Worm (Caenorhabditis elegans) whole organism, young adult: ENCODE measurements around the gene srp-2.

Experiments used
- B0035.1 ChIP-seq: sonication (generic microtip); optimal IDR thresholded peaks from 2 replicates; lab custom pipeline; 2016; ENCODE audit warnings: missing genetic modification characterization, mild to moderate bottlenecking, missing compliant biosample characterization, missing genotype, missing genetic modification reagents
- F52B5.7 ChIP-seq: sonication (generic microtip); optimal IDR thresholded peaks from 2 replicates; lab custom pipeline; 2016; ENCODE audit warnings: mild to moderate bottlenecking, missing genetic modification characterization, missing compliant biosample characterization
- F57C9.4 ChIP-seq: sonication (generic microtip); optimal IDR thresholded peaks from 2 replicates; lab custom pipeline; 2017; ENCODE audit warnings: mild to moderate bottlenecking, missing genetic modification characterization, missing compliant biosample characterization
- T07F8.4 ChIP-seq: sonication (generic microtip); optimal IDR thresholded peaks from 2 replicates; lab custom pipeline; 2016; ENCODE audit warnings: mild to moderate bottlenecking, missing genetic modification characterization, moderate library complexity, missing compliant biosample characterization
- T26A5.8 ChIP-seq: sonication (generic microtip); optimal IDR thresholded peaks from 2 replicates; lab custom pipeline; 2016; ENCODE audit warnings: missing genetic modification characterization, missing compliant biosample characterization
- Y53G8AR.9 ChIP-seq: fragments of 200-800 bp; sonication (Bioruptor generic); conservative IDR thresholded peaks from 2 replicates; pipeline ENCODE4 v1.3.6; 2022; ENCODE audit warnings: missing genetic modification reagents, missing genetic modification characterization, missing compliant biosample characterization
- Y95B8A.8 ChIP-seq: fragments of 200-800 bp; sonication (Bioruptor generic); IDR thresholded peaks from 2 replicates; pipeline ENCODE4 v1.3.6; 2022; ENCODE audit warnings: missing genetic modification reagents, missing genetic modification characterization, missing compliant biosample characterization
- aptf-2 ChIP-seq: fragments of 200-800 bp; sonication (Bioruptor generic); conservative IDR thresholded peaks from 2 replicates; pipeline ENCODE4 v1.3.6; 2022; ENCODE audit warnings: missing genetic modification reagents, missing genetic modification characterization, missing compliant biosample characterization
- attf-6 ChIP-seq: fragments of 200-800 bp; sonication (Bioruptor generic); IDR thresholded peaks from 2 replicates; pipeline ENCODE4 v1.3.6; 2022; ENCODE audit warnings: missing genetic modification reagents, missing genetic modification characterization, missing compliant biosample characterization
- bed-1 ChIP-seq: fragments of 200-800 bp; sonication (Bioruptor generic); IDR thresholded peaks from 2 replicates; pipeline ENCODE4 v1.3.6; 2022; ENCODE audit warnings: missing genetic modification reagents, missing genetic modification characterization, missing compliant biosample characterization
- ceh-100 ChIP-seq: fragments of 200-800 bp; sonication (Bioruptor generic); IDR thresholded peaks from 2 replicates; pipeline ENCODE4 v1.3.6; 2022; ENCODE audit warnings: missing genetic modification reagents, missing genetic modification characterization, missing compliant biosample characterization
- ceh-27 ChIP-seq: fragments of 200-800 bp; sonication (Bioruptor generic); optimal IDR thresholded peaks from 2 replicates; lab custom pipeline; 2018; ENCODE audit warnings: mild to moderate bottlenecking, missing genetic modification characterization, moderate library complexity, missing compliant biosample characterization
- chd-7 ChIP-seq: sonication (generic microtip); optimal IDR thresholded peaks from 2 replicates; lab custom pipeline; 2016; ENCODE audit warnings: mild to moderate bottlenecking, missing genetic modification characterization, moderate library complexity, missing compliant biosample characterization
- dpl-1 ChIP-seq: fragments of 150-350 bp; optimal IDR thresholded peaks from 2 replicates; lab custom pipeline; 2014; ENCODE audit warnings: missing biosample characterization, missing genetic modification reagents, missing genetic modification characterization
- egl-44 ChIP-seq: fragments of 200-800 bp; sonication (Bioruptor generic); IDR thresholded peaks from 2 replicates; pipeline ENCODE4 v1.3.6; 2022; ENCODE audit warnings: missing genetic modification reagents, missing genetic modification characterization, missing compliant biosample characterization
- egrh-3 ChIP-seq: fragments of 200-800 bp; sonication (Bioruptor generic); IDR thresholded peaks from 2 replicates; pipeline ENCODE4 v1.3.6; 2022; ENCODE audit warnings: missing genetic modification reagents, missing genetic modification characterization, missing compliant biosample characterization
- ekl-4 ChIP-seq: fragments of 200-800 bp; sonication (Bioruptor generic); IDR thresholded peaks from 2 replicates; pipeline ENCODE4 v1.3.6; 2022; ENCODE audit warnings: missing genetic modification reagents, missing genetic modification characterization, missing compliant biosample characterization
- ets-4 ChIP-seq: fragments of 200-800 bp; sonication (Bioruptor generic); optimal IDR thresholded peaks from 2 replicates; lab custom pipeline; 2018; ENCODE audit warnings: mild to moderate bottlenecking, missing genetic modification characterization, missing compliant biosample characterization
- gei-17 ChIP-seq: fragments of 200-800 bp; sonication (Bioruptor generic); optimal IDR thresholded peaks from 2 replicates; lab custom pipeline; 2018; ENCODE audit warnings: mild to moderate bottlenecking, missing genetic modification characterization, missing compliant biosample characterization
- him-1 ChIP-seq: sonication (generic microtip); optimal IDR thresholded peaks from 2 replicates; lab custom pipeline; 2016; ENCODE audit warnings: missing genotype, missing genetic modification reagents, missing genetic modification characterization, missing compliant biosample characterization
- hmg-20 ChIP-seq: fragments of 200-800 bp; sonication (Bioruptor generic); IDR thresholded peaks from 2 replicates; pipeline ENCODE4 v1.3.6; 2022; ENCODE audit warnings: missing genetic modification reagents, missing genetic modification characterization, missing compliant biosample characterization
- hsf-1 ChIP-seq: fragments of 200-800 bp; sonication (Bioruptor generic); IDR thresholded peaks from 2 replicates; pipeline ENCODE4 v1.3.6; 2022; ENCODE audit warnings: missing genetic modification reagents, missing genetic modification characterization, missing compliant biosample characterization
- let-526 ChIP-seq: fragments of 200-800 bp; sonication (Bioruptor generic); IDR thresholded peaks from 2 replicates; pipeline ENCODE4 v1.3.6; 2022; ENCODE audit warnings: missing genetic modification reagents, missing genetic modification characterization, missing compliant biosample characterization
- let-607 ChIP-seq, 2 experiments: fragments of 200-800 bp in 1 of 2; sonication (Bioruptor generic) in 1 of 2; sonication (generic microtip) in 1 of 2; optimal IDR thresholded peaks; 2 replicates each; lab custom pipeline; 2016 to 2018; ENCODE audit warnings: mild to moderate bottlenecking in 2 of 2, missing compliant biosample characterization in 2 of 2, missing genetic modification characterization in 2 of 2, moderate library complexity in 2 of 2, missing genotype in 1 of 2
- lin-35 ChIP-seq, 3 experiments: fragments of 150-350 bp in 2 of 3; sonication (generic microtip) in 1 of 3; optimal IDR thresholded peaks; 2 replicates each; lab custom pipeline; 2014 to 2018; ENCODE audit warnings: missing biosample characterization in 3 of 3, missing genetic modification characterization in 3 of 3, missing genetic modification reagents in 3 of 3
- lin-54 ChIP-seq: fragments of 200-800 bp; sonication (Bioruptor generic); optimal IDR thresholded peaks from 2 replicates; lab custom pipeline; 2018; ENCODE audit warnings: mild to moderate bottlenecking, missing genetic modification characterization, missing compliant biosample characterization
- madf-3 ChIP-seq: fragments of 200-800 bp; sonication (Bioruptor generic); IDR thresholded peaks from 2 replicates; pipeline ENCODE4 v1.3.6; 2022; ENCODE audit warnings: missing genetic modification reagents, missing genetic modification characterization, missing compliant biosample characterization
- madf-6 ChIP-seq: fragments of 200-800 bp; sonication (Bioruptor generic); IDR thresholded peaks from 2 replicates; pipeline ENCODE4 v1.3.6; 2022; ENCODE audit warnings: missing genetic modification reagents, missing genetic modification characterization, missing compliant biosample characterization
- mcd-1 ChIP-seq: fragments of 200-800 bp; sonication (Bioruptor generic); IDR thresholded peaks from 2 replicates; pipeline ENCODE4 v1.3.6; 2022; ENCODE audit warnings: missing genetic modification reagents, missing genetic modification characterization, missing compliant biosample characterization
- mel-28 ChIP-seq: sonication (generic microtip); optimal IDR thresholded peaks from 2 replicates; lab custom pipeline; 2016; ENCODE audit warnings: borderline replicate concordance, mild to moderate bottlenecking, missing genetic modification characterization, missing compliant biosample characterization
- mxl-1 ChIP-seq: sonication (generic microtip); optimal IDR thresholded peaks from 2 replicates; lab custom pipeline; 2016; ENCODE audit warnings: missing genetic modification characterization, missing compliant biosample characterization
- nfya-2 ChIP-seq: fragments of 200-800 bp; sonication (Bioruptor generic); IDR thresholded peaks from 2 replicates; pipeline ENCODE4 v1.3.6; 2022; ENCODE audit warnings: missing genetic modification reagents, missing genetic modification characterization, missing compliant biosample characterization
- nfyb-1 ChIP-seq: fragments of 200-800 bp; sonication (Bioruptor generic); IDR thresholded peaks from 2 replicates; pipeline ENCODE4 v1.3.6; 2022; ENCODE audit warnings: missing genetic modification reagents, missing genetic modification characterization, missing compliant biosample characterization
- nhr-120 ChIP-seq: fragments of 200-800 bp; sonication (Bioruptor generic); IDR thresholded peaks from 2 replicates; pipeline ENCODE4 v1.3.6; 2022; ENCODE audit warnings: missing genetic modification characterization, missing compliant biosample characterization
- nhr-27 ChIP-seq: fragments of 200-800 bp; sonication (Bioruptor generic); optimal IDR thresholded peaks from 2 replicates; lab custom pipeline; 2018; ENCODE audit warnings: mild to moderate bottlenecking, missing genetic modification characterization, moderate library complexity, missing compliant biosample characterization
- nhr-80 ChIP-seq: sonication (generic microtip); optimal IDR thresholded peaks from 2 replicates; lab custom pipeline; 2016; ENCODE audit warnings: missing genetic modification characterization, missing compliant biosample characterization
- nhr-90 ChIP-seq: sonication (generic microtip); optimal IDR thresholded peaks from 2 replicates; lab custom pipeline; 2016; ENCODE audit warnings: missing genotype, mild to moderate bottlenecking, missing genetic modification characterization, missing compliant biosample characterization
- pha-4 ChIP-seq: fragments of 150-350 bp; sonication (generic microtip); optimal IDR thresholded peaks from 2 replicates; lab custom pipeline; 2014; ENCODE audit warnings: missing biosample characterization, missing genetic modification reagents, missing genetic modification characterization
- sdz-38 ChIP-seq: sonication (generic microtip); optimal IDR thresholded peaks from 2 replicates; lab custom pipeline; 2016; ENCODE audit warnings: missing genotype, missing genetic modification characterization, missing compliant biosample characterization
- sea-2 ChIP-seq: fragments of 200-800 bp; sonication (Bioruptor generic); IDR thresholded peaks from 2 replicates; pipeline ENCODE4 v1.3.6; 2022; ENCODE audit warnings: missing genetic modification characterization, missing compliant biosample characterization
- sptf-2 ChIP-seq: fragments of 200-800 bp; sonication (Bioruptor generic); optimal IDR thresholded peaks from 2 replicates; lab custom pipeline; 2018; ENCODE audit warnings: mild to moderate bottlenecking, missing genetic modification characterization, missing compliant biosample characterization
- tbp1 ChIP-seq: fragments of 200-800 bp; sonication (Bioruptor generic); optimal IDR thresholded peaks from 2 replicates; lab custom pipeline; 2018; ENCODE audit warnings: mild to moderate bottlenecking, missing genetic modification characterization, missing compliant biosample characterization
- tbx-9 ChIP-seq: sonication (generic microtip); optimal IDR thresholded peaks from 2 replicates; lab custom pipeline; 2016; ENCODE audit warnings: borderline replicate concordance, missing genetic modification characterization, inconsistent platforms, missing compliant biosample characterization
- tlf-1 ChIP-seq: fragments of 200-800 bp; sonication (Bioruptor generic); optimal IDR thresholded peaks from 2 replicates; lab custom pipeline; 2018; ENCODE audit warnings: mild to moderate bottlenecking, missing genetic modification characterization, missing compliant biosample characterization
- zfh-2 ChIP-seq: fragments of 200-800 bp; sonication (Bioruptor generic); conservative IDR thresholded peaks from 2 replicates; pipeline ENCODE4 v1.3.6; 2022; ENCODE audit warnings: missing genetic modification reagents, missing genetic modification characterization, missing compliant biosample characterization
- zim-3 ChIP-seq: sonication (generic microtip); optimal IDR thresholded peaks from 2 replicates; lab custom pipeline; 2017; ENCODE audit warnings: mild to moderate bottlenecking, missing genetic modification characterization, moderate library complexity, missing compliant biosample characterization
- ztf-26 ChIP-seq: sonication (generic microtip); optimal IDR thresholded peaks from 2 replicates; lab custom pipeline; 2017; ENCODE audit warnings: missing genetic modification characterization, missing compliant biosample characterization
- ztf-28 ChIP-seq: fragments of 200-800 bp; sonication (Bioruptor generic); IDR thresholded peaks from 2 replicates; pipeline ENCODE4 v1.3.6; 2022; ENCODE audit warnings: missing genetic modification reagents, missing genetic modification characterization, missing compliant biosample characterization

The srp-2 gene

ce11 chrV:772210-772609 lies 9.8 kb downstream of the srp-2 start (continued):
- no peak for TF ChIP-seq tbx-9 (tag; lab: Kevin White, UChicago)

DNA sequence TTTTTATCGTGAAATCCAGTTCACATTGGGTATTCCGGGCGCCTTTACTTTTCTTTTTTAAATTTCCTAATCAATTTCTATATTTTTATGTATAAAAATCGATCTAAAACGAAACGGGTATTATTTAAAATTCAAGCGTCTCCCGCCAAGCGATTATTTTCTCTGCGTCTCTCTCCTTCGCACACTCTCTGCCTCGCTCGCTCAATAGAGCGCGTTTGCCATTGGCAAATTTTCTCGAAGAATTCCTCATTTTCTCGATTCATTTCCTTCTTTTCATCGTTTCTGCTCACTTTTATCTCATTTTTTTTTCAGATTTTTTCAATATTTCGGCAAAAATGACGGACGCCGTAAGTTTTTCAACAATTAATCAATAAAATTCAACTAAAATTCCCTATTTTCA lies 10.8 kb downstream of the srp-2 start, which contains the start of gene sti-1:
Gene sti-1, plus strand, starts transcription at position 263 of the 400 bp plus-strand sequence.
- TF ChIP-seq egrh-3 (GFP tag; lab: Robert Waterston, UW) (no peak), T07F8.4 (tag; lab: Kevin White, UChicago) (no peak), gei-17 (GFP tag; lab: Kevin White, UChicago) (no peak), zim-3 (tag; lab: Kevin White, UChicago) (no peak), ceh-100 (GFP tag; lab: Robert Waterston, UW) (no peak), pha-4 (tag; lab: Kevin White, UChicago) (no peak), mxl-1 (no peak), nhr-27 (tag; lab: Kevin White, UChicago) (no peak), let-526 (GFP tag; lab: Robert Waterston, UW) (no peak), ztf-26 (peak; percentile 10), nhr-120 (GFP tag; lab: Robert Waterston, UW) (no peak), Y95B8A.8 (no peak), sptf-2 (no peak), chd-7 (tag; lab: Kevin White, UChicago) (no peak), nfya-2 (GFP tag; lab: Robert Waterston, UW) (no peak), zfh-2 (no peak), sdz-38 (tag; lab: Kevin White, UChicago) (no peak), tlf-1 (GFP tag; lab: Kevin White, UChicago) (peak; percentile 56), mel-28 (no peak), nhr-90 (tag; lab: Kevin White, UChicago) (no peak), ekl-4 (peak; percentile 67; the same call in 1 of the 2 replicates), nhr-80 (tag; lab: Kevin White, UChicago) (no peak), sea-2 (GFP tag; lab: Robert Waterston, UW) (no peak), B0035.1 (no peak), hsf-1 (GFP tag; lab: Robert Waterston, UW) (peak; percentile 98), madf-6 (peak; percentile 72), T26A5.8 (tag; lab: Kevin White, UChicago) (no peak), dpl-1 (GFP tag; lab: Kevin White, UChicago) (peak; percentile 80), mcd-1 (peak; percentile 98), egl-44 (no peak), madf-3 (GFP tag; lab: Robert Waterston, UW) (peak; percentile 70; the same call in 1 of the 2 replicates), nfyb-1 (GFP tag; lab: Robert Waterston, UW) (peak; percentile 44; the same call in 1 of the 2 replicates), bed-1 (GFP tag; lab: Robert Waterston, UW) (no peak), hmg-20 (GFP tag; lab: Robert Waterston, UW) (0 out of 2 replicates have a peak, but pooled peaks have one; percentile 7), ztf-28 (GFP tag; lab: Robert Waterston, UW) (no peak), F52B5.7 (no peak), let-607 (tag; optimal IDR thresholded peaks at IDR 0.05; lab: Kevin White, UChicago) (no peak), him-1 (tag; lab: Kevin White, UChicago) (peak; percentile 24), lin-35 (GFP tag; optimal IDR thresholded peaks at IDR 0.05; lab: Kevin White, UChicago) (peak; percentile 39 to 85 (median 72)), lin-54 (peak; percentile 94), tbp1 (peak; percentile 55), Y53G8AR.9 (GFP tag; lab: Robert Waterston, UW) (no peak), aptf-2 (no peak), ceh-27 (GFP tag; lab: Kevin White, UChicago) (peak; percentile 47), ets-4 (GFP tag; lab: Kevin White, UChicago) (no peak), F57C9.4 (tag; lab: Kevin White, UChicago) (no peak), attf-6 (GFP tag; lab: Robert Waterston, UW) (no peak)
